Fruit fly (Drosophila melanogaster) whole organism, prepupa: ENCODE results near the gene CG1233.

ENCODE experiments used
- CG10631 ChIP-seq: fragments of 200-800 bp; sonication (Bioruptor generic); optimal IDR thresholded peaks from 2 replicates; lab custom pipeline; 2016; ENCODE audit warnings: missing biosample characterization, missing genetic modification characterization
- CG8119 ChIP-seq: fragments of 200-800 bp; sonication (Bioruptor generic); IDR thresholded peaks from 3 replicates; pipeline ENCODE4 v1.3.6; 2022; ENCODE audit warnings: missing biosample characterization, missing genetic modification characterization

DNA sequence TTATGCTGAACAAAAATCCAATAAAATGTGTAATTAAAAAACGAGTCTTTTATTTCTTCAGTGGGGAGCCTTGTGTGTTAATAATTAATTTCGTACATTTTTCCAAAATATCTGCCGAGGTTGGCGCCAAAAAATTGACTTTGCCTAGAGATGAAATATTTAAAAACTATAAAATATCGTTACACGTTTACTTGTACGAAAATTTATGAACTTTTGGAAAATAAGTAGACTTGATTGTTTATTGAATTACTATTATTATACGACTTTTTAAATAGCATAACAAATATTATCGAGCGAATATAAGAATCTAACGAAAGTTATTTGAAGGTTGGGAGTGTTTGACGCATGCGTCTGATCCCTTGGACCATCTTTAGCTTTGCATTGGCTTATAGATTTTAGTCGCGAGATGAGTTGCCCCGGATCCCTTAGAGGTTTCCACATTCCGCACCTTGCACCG lies 5.2 kb upstream of the CG1233 start, which contains the start of gene CG1231:
- TF ChIP-seq CG8119 (GFP tag; lab: Robert Waterston, UW) (no peak), CG10631 (GFP tag; lab: Kevin White, UChicago) (no peak)
